Worm (Caenorhabditis elegans) whole organism, midembryonic: ENCODE data around the gene R02F2.9.

Source experiments
- T22C8.4 ChIP-seq: fragments of 200-800 bp; sonication (Bioruptor generic); IDR thresholded peaks from 2 replicates; pipeline ENCODE4 v1.3.6; 2022; ENCODE audit warnings: missing genetic modification characterization, missing compliant biosample characterization
- cog-1 ChIP-seq: sonication (generic microtip); optimal IDR thresholded peaks from 2 replicates; lab custom pipeline; 2016; ENCODE audit warnings: missing genetic modification characterization, missing compliant biosample characterization
- flt-1 ChIP-seq: fragments of 200-800 bp; sonication (Bioruptor generic); IDR thresholded peaks from 2 replicates; pipeline ENCODE4 v1.3.6; 2022; ENCODE audit warnings: missing genetic modification characterization, missing compliant biosample characterization
- klf-2 ChIP-seq: fragments of 200-800 bp; sonication (Bioruptor generic); conservative IDR thresholded peaks from 2 replicates; pipeline ENCODE4 v1.3.6; 2022; ENCODE audit warnings: missing genetic modification reagents, missing genetic modification characterization, missing compliant biosample characterization
- med-1 ChIP-seq: sonication (generic microtip); optimal IDR thresholded peaks from 2 replicates; lab custom pipeline; 2017; ENCODE audit warnings: missing genetic modification characterization, mild to moderate bottlenecking, missing compliant biosample characterization, antibody characterized with exemption, missing genetic modification reagents; ENCODE audit not compliant: insufficient read depth
- ref-1 ChIP-seq: fragments of 200-800 bp; sonication (Bioruptor generic); conservative IDR thresholded peaks from 2 replicates; pipeline ENCODE4 v1.3.6; 2022; ENCODE audit warnings: missing genetic modification reagents, missing genetic modification characterization, missing compliant biosample characterization
- tab-1 ChIP-seq: fragments of 200-800 bp; sonication (Bioruptor generic); IDR thresholded peaks from 2 replicates; pipeline ENCODE4 v1.3.6; 2022; ENCODE audit warnings: missing genetic modification characterization, missing compliant biosample characterization
- ztf-23 ChIP-seq: fragments of 200-800 bp; sonication (Bioruptor generic); IDR thresholded peaks from 2 replicates; pipeline ENCODE4 v1.3.6; 2022; ENCODE audit warnings: missing genetic modification reagents, missing genetic modification characterization, missing compliant biosample characterization
- ztf-29 ChIP-seq: fragments of 200-800 bp; sonication (Bioruptor generic); IDR thresholded peaks from 2 replicates; pipeline ENCODE4 v1.3.6; 2022; ENCODE audit warnings: missing genetic modification reagents, missing genetic modification characterization, missing compliant biosample characterization

DNA sequence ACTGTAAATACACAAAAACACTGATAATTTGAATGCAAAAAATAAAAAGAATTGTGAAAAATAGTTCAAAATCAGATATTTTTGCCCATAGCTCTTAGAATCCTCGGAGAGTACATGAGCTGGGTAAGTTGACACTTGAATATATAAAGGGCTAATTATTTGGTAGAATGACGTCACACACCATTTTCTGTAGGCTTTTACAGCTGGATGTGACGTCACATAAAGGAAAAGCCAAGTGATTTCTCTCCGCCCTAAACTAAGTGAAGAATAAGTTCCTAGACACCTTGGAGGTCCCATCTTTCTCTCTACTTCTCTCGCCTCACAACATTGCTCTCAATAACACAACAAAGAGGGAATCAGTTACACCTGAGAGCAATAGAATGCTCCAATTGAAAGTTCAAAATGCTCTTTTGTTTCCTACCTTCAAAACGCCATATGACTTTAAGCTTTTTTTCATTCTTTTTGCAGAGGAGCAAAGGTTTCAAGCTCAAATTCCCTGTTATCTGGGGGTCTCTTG lies 11.8 kb upstream of the R02F2.9 start, which contains the start of gene osg-1:
- TF ChIP-seq flt-1 (GFP tag; lab: Robert Waterston, UW), result no peak
- no peak for TF ChIP-seq tab-1 (GFP tag; lab: Robert Waterston, UW)
- no peak for TF ChIP-seq ref-1 (GFP tag; lab: Robert Waterston, UW)
- no peak for TF ChIP-seq ztf-29
- TF ChIP-seq T22C8.4 (GFP tag; lab: Robert Waterston, UW), result no peak
- no peak for TF ChIP-seq cog-1 (tag; lab: Kevin White, UChicago)
- TF ChIP-seq klf-2 (GFP tag; lab: Robert Waterston, UW), result no peak
- no peak for TF ChIP-seq ztf-23 (GFP tag; lab: Robert Waterston, UW)
- TF ChIP-seq med-1, result no peak
